Worm (Caenorhabditis elegans) whole organism, young adult: ENCODE measurements around the gene F20G2.5.
A peak's percentile ranks its signal among the peaks of the same experiment; 100 is the strongest.

Experiments used
- F10E7.11 ChIP-seq: sonication (generic microtip); optimal IDR thresholded peaks from 2 replicates; lab custom pipeline; 2017; ENCODE audit warnings: mild to moderate bottlenecking, missing genetic modification characterization, moderate library complexity, missing compliant biosample characterization
- F22D6.2 ChIP-seq: sonication (generic microtip); optimal IDR thresholded peaks from 2 replicates; lab custom pipeline; 2016; ENCODE audit warnings: mild to moderate bottlenecking, missing genetic modification characterization, missing compliant biosample characterization
- F33H1.4 ChIP-seq: fragments of 200-800 bp; sonication (Bioruptor generic); IDR thresholded peaks from 2 replicates; pipeline ENCODE4 v1.3.6; 2022; ENCODE audit warnings: missing genetic modification reagents, missing genetic modification characterization, missing compliant biosample characterization
- F37B4.10 ChIP-seq: fragments of 200-800 bp; sonication (Bioruptor generic); IDR thresholded peaks from 2 replicates; pipeline ENCODE4 v1.3.6; 2022; ENCODE audit warnings: missing genetic modification characterization, missing compliant biosample characterization
- F49E8.2 ChIP-seq: sonication (generic microtip); optimal IDR thresholded peaks from 3 replicates; lab custom pipeline; 2017; ENCODE audit warnings: missing genetic modification characterization, mild to moderate bottlenecking, missing compliant biosample characterization, antibody characterized with exemption, moderate library complexity; ENCODE audit not compliant: insufficient read depth
- F52B5.7 ChIP-seq: sonication (generic microtip); optimal IDR thresholded peaks from 2 replicates; lab custom pipeline; 2016; ENCODE audit warnings: mild to moderate bottlenecking, missing genetic modification characterization, missing compliant biosample characterization
- T26A5.8 ChIP-seq: sonication (generic microtip); optimal IDR thresholded peaks from 2 replicates; lab custom pipeline; 2016; ENCODE audit warnings: missing genetic modification characterization, missing compliant biosample characterization
- Y53F4B.3 ChIP-seq: fragments of 200-800 bp; sonication (Bioruptor generic); IDR thresholded peaks from 2 replicates; pipeline ENCODE4 v1.3.6; 2022; ENCODE audit warnings: missing genetic modification reagents, missing genetic modification characterization, missing compliant biosample characterization
- Y53G8AR.9 ChIP-seq: fragments of 200-800 bp; sonication (Bioruptor generic); conservative IDR thresholded peaks from 2 replicates; pipeline ENCODE4 v1.3.6; 2022; ENCODE audit warnings: missing genetic modification reagents, missing genetic modification characterization, missing compliant biosample characterization
- Y56A3A.18 ChIP-seq: fragments of 200-800 bp; sonication (Bioruptor generic); IDR thresholded peaks from 2 replicates; pipeline ENCODE4 v1.3.6; 2022; ENCODE audit warnings: missing genetic modification reagents, missing genetic modification characterization, missing compliant biosample characterization
- Y67H2A.10 ChIP-seq: fragments of 200-800 bp; sonication (Bioruptor generic); conservative IDR thresholded peaks from 2 replicates; pipeline ENCODE4 v1.3.6; 2022; ENCODE audit warnings: missing genetic modification reagents, missing genetic modification characterization, missing compliant biosample characterization
- Y79H2A.3 ChIP-seq: fragments of 200-800 bp; sonication (Bioruptor generic); conservative IDR thresholded peaks from 2 replicates; pipeline ENCODE4 v1.3.6; 2022; ENCODE audit warnings: missing genetic modification reagents, missing genetic modification characterization, missing compliant biosample characterization
- ZK185.1 ChIP-seq: sonication (generic microtip); optimal IDR thresholded peaks from 2 replicates; lab custom pipeline; 2016; ENCODE audit warnings: mild to moderate bottlenecking, missing genetic modification characterization, missing compliant biosample characterization; ENCODE audit not compliant: poor library complexity, severe bottlenecking
- attf-5 ChIP-seq: fragments of 200-800 bp; sonication (Bioruptor generic); optimal IDR thresholded peaks from 2 replicates; lab custom pipeline; 2018; ENCODE audit warnings: mild to moderate bottlenecking, missing genetic modification characterization, missing compliant biosample characterization
- attf-6 ChIP-seq: fragments of 200-800 bp; sonication (Bioruptor generic); IDR thresholded peaks from 2 replicates; pipeline ENCODE4 v1.3.6; 2022; ENCODE audit warnings: missing genetic modification reagents, missing genetic modification characterization, missing compliant biosample characterization
- cebp-2 ChIP-seq: fragments of 200-800 bp; sonication (Bioruptor generic); IDR thresholded peaks from 2 replicates; pipeline ENCODE4 v1.3.6; 2022; ENCODE audit warnings: missing genetic modification characterization, missing compliant biosample characterization
- dox-1 ChIP-seq: fragments of 200-800 bp; sonication (Bioruptor generic); IDR thresholded peaks from 2 replicates; pipeline ENCODE4 v1.3.6; 2022; ENCODE audit warnings: missing genetic modification reagents, missing genetic modification characterization, missing compliant biosample characterization
- egl-44 ChIP-seq: fragments of 200-800 bp; sonication (Bioruptor generic); IDR thresholded peaks from 2 replicates; pipeline ENCODE4 v1.3.6; 2022; ENCODE audit warnings: missing genetic modification reagents, missing genetic modification characterization, missing compliant biosample characterization
- ets-4 ChIP-seq: fragments of 200-800 bp; sonication (Bioruptor generic); optimal IDR thresholded peaks from 2 replicates; lab custom pipeline; 2018; ENCODE audit warnings: mild to moderate bottlenecking, missing genetic modification characterization, missing compliant biosample characterization
- fkh-3 ChIP-seq: sonication (generic microtip); optimal IDR thresholded peaks from 2 replicates; lab custom pipeline; 2016; ENCODE audit warnings: mild to moderate bottlenecking, missing genetic modification characterization, missing compliant biosample characterization
- hmg-1.2 ChIP-seq: fragments of 200-800 bp; sonication (Bioruptor generic); IDR thresholded peaks from 2 replicates; pipeline ENCODE4 v1.3.6; 2022; ENCODE audit warnings: missing genetic modification reagents, missing genetic modification characterization, missing compliant biosample characterization
- hrde-1 ChIP-seq: sonication (generic microtip); optimal IDR thresholded peaks from 2 replicates; lab custom pipeline; 2016; ENCODE audit warnings: missing genetic modification characterization, mild to moderate bottlenecking, missing compliant biosample characterization, moderate library complexity, missing genotype, missing genetic modification reagents, borderline replicate concordance
- hsf-1 ChIP-seq: fragments of 200-800 bp; sonication (Bioruptor generic); IDR thresholded peaks from 2 replicates; pipeline ENCODE4 v1.3.6; 2022; ENCODE audit warnings: missing genetic modification reagents, missing genetic modification characterization, missing compliant biosample characterization
- lag-1 ChIP-seq: fragments of 200-800 bp; sonication (Bioruptor generic); IDR thresholded peaks from 2 replicates; pipeline ENCODE4 v1.3.6; 2022; ENCODE audit warnings: missing genetic modification reagents, missing genetic modification characterization, missing compliant biosample characterization
- let-607 ChIP-seq, 2 experiments: fragments of 200-800 bp in 1 of 2; sonication (Bioruptor generic) in 1 of 2; sonication (generic microtip) in 1 of 2; optimal IDR thresholded peaks; 2 replicates each; lab custom pipeline; 2016 to 2018; ENCODE audit warnings: mild to moderate bottlenecking in 2 of 2, missing compliant biosample characterization in 2 of 2, missing genetic modification characterization in 2 of 2, moderate library complexity in 2 of 2, missing genotype in 1 of 2
- lir-1 ChIP-seq: fragments of 200-800 bp; sonication (Bioruptor generic); conservative IDR thresholded peaks from 2 replicates; pipeline ENCODE4 v1.3.6; 2022; ENCODE audit warnings: missing genetic modification reagents, missing genetic modification characterization, missing compliant biosample characterization
- lsl-1 ChIP-seq: fragments of 200-800 bp; sonication (Bioruptor generic); optimal IDR thresholded peaks from 2 replicates; lab custom pipeline; 2018; ENCODE audit warnings: mild to moderate bottlenecking, missing genetic modification characterization, moderate library complexity, missing compliant biosample characterization
- madf-10 ChIP-seq: sonication (generic microtip); optimal IDR thresholded peaks from 2 replicates; lab custom pipeline; 2016; ENCODE audit warnings: mild to moderate bottlenecking, missing genetic modification characterization, missing compliant biosample characterization
- madf-6 ChIP-seq: fragments of 200-800 bp; sonication (Bioruptor generic); IDR thresholded peaks from 2 replicates; pipeline ENCODE4 v1.3.6; 2022; ENCODE audit warnings: missing genetic modification reagents, missing genetic modification characterization, missing compliant biosample characterization
- madf-8 ChIP-seq: fragments of 200-800 bp; sonication (Bioruptor generic); conservative IDR thresholded peaks from 2 replicates; pipeline ENCODE4 v1.3.6; 2022; ENCODE audit warnings: missing genetic modification reagents, missing genetic modification characterization, missing compliant biosample characterization
- mes-4 ChIP-seq: sonication (generic microtip); optimal IDR thresholded peaks from 2 replicates; lab custom pipeline; 2016; ENCODE audit warnings: missing genotype, missing genetic modification characterization, missing compliant biosample characterization
- mxl-1 ChIP-seq: sonication (generic microtip); optimal IDR thresholded peaks from 2 replicates; lab custom pipeline; 2016; ENCODE audit warnings: missing genetic modification characterization, missing compliant biosample characterization
- nfya-2 ChIP-seq: fragments of 200-800 bp; sonication (Bioruptor generic); IDR thresholded peaks from 2 replicates; pipeline ENCODE4 v1.3.6; 2022; ENCODE audit warnings: missing genetic modification reagents, missing genetic modification characterization, missing compliant biosample characterization
- nhr-80 ChIP-seq: sonication (generic microtip); optimal IDR thresholded peaks from 2 replicates; lab custom pipeline; 2016; ENCODE audit warnings: missing genetic modification characterization, missing compliant biosample characterization
- nhr-90 ChIP-seq: sonication (generic microtip); optimal IDR thresholded peaks from 2 replicates; lab custom pipeline; 2016; ENCODE audit warnings: missing genotype, mild to moderate bottlenecking, missing genetic modification characterization, missing compliant biosample characterization
- pha-4 ChIP-seq: fragments of 150-350 bp; sonication (generic microtip); optimal IDR thresholded peaks from 2 replicates; lab custom pipeline; 2014; ENCODE audit warnings: missing biosample characterization, missing genetic modification reagents, missing genetic modification characterization
- snpc-3.4 ChIP-seq: sonication (generic microtip); optimal IDR thresholded peaks from 2 replicates; lab custom pipeline; 2017; ENCODE audit warnings: missing genetic modification characterization, mild to moderate bottlenecking, missing compliant biosample characterization, antibody characterized with exemption, moderate library complexity, missing genotype, missing genetic modification reagents
- snpc-4 ChIP-seq, 5 experiments: fragments of 150-350 bp in 1 of 5; sonication (generic microtip) in 4 of 5; optimal IDR thresholded peaks; 2 replicates each; lab custom pipeline; 2014 to 2018; ENCODE audit warnings: missing genetic modification characterization in 5 of 5, missing biosample characterization in 3 of 5, antibody characterized with exemption in 2 of 5, mild to moderate bottlenecking in 2 of 5, missing compliant biosample characterization in 2 of 5, missing genotype in 2 of 5, moderate library complexity in 2 of 5, missing genetic modification reagents in 1 of 5
- tlf-1 ChIP-seq: fragments of 200-800 bp; sonication (Bioruptor generic); optimal IDR thresholded peaks from 2 replicates; lab custom pipeline; 2018; ENCODE audit warnings: mild to moderate bottlenecking, missing genetic modification characterization, missing compliant biosample characterization
- unc-62 ChIP-seq: fragments of 150-350 bp; optimal IDR thresholded peaks from 2 replicates; lab custom pipeline; 2014; ENCODE audit warnings: missing biosample characterization, missing genetic modification reagents, missing genetic modification characterization
- xnd-1 ChIP-seq: sonication (generic microtip); optimal IDR thresholded peaks from 2 replicates; lab custom pipeline; 2016; ENCODE audit warnings: missing genotype, missing genetic modification reagents, missing genetic modification characterization, missing compliant biosample characterization
- zfh-2 ChIP-seq: fragments of 200-800 bp; sonication (Bioruptor generic); conservative IDR thresholded peaks from 2 replicates; pipeline ENCODE4 v1.3.6; 2022; ENCODE audit warnings: missing genetic modification reagents, missing genetic modification characterization, missing compliant biosample characterization

Gene F20G2.5

ce11 chrV:13782190-13782589 lies 10.9 kb downstream of the F20G2.5 start, which contains the start of gene decr-1.1:
decr-1.1 (plus strand) TSS chrV:13782399.
- TF ChIP-seq dox-1 (GFP tag; lab: Robert Waterston, UW) (0 out of 2 replicates have a peak, but pooled peaks have one; percentile 18), fkh-3 (tag; lab: Kevin White, UChicago) (no peak), hmg-1.2 (GFP tag; lab: Robert Waterston, UW) (no peak), nhr-80 (tag; lab: Kevin White, UChicago) (peak; percentile 30), cebp-2 (GFP tag; lab: Robert Waterston, UW) (no peak), lsl-1 (GFP tag; lab: Kevin White, UChicago) (no peak), lir-1 (GFP tag; lab: Robert Waterston, UW) (no peak), ZK185.1 (peak; percentile 25)
- TF ChIP-seq, all 124 proteins: peak for 3

DNA sequence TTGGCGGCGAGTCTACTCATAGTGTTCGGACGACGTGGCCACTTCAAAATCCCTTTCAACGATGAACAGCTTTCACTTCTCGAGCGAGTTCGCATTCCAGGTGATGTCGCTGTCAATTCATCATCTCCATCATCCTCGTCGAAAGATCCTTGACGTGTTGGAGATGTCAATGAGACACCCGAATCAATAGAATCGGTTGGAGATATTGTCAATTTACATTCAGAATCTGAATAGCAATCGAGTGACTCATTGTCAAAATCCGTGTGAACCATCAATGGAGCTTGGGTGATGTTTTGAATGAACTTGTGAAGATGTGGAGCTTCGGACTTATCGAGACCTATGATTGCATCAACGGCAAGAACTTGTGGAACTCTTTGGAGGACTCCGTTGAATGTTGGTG lies 14.5 kb downstream of the F20G2.5 start:
- TF ChIP-seq Y53F4B.3: no peak
- TF ChIP-seq mxl-1 (tag; lab: Kevin White, UChicago): no peak
- no peak for TF ChIP-seq Y79H2A.3 (GFP tag; lab: Robert Waterston, UW)
- TF ChIP-seq Y53G8AR.9 (GFP tag; lab: Robert Waterston, UW): no peak
- TF ChIP-seq nhr-90 (tag; lab: Kevin White, UChicago): no peak
- TF ChIP-seq T26A5.8 (tag; lab: Kevin White, UChicago): no peak
- no peak for TF ChIP-seq F22D6.2
- TF ChIP-seq Y56A3A.18 (GFP tag; lab: Robert Waterston, UW): no peak
- no peak for TF ChIP-seq hsf-1 (GFP tag; lab: Robert Waterston, UW)
- no peak for TF ChIP-seq madf-6 (GFP tag; lab: Robert Waterston, UW)

DNA sequence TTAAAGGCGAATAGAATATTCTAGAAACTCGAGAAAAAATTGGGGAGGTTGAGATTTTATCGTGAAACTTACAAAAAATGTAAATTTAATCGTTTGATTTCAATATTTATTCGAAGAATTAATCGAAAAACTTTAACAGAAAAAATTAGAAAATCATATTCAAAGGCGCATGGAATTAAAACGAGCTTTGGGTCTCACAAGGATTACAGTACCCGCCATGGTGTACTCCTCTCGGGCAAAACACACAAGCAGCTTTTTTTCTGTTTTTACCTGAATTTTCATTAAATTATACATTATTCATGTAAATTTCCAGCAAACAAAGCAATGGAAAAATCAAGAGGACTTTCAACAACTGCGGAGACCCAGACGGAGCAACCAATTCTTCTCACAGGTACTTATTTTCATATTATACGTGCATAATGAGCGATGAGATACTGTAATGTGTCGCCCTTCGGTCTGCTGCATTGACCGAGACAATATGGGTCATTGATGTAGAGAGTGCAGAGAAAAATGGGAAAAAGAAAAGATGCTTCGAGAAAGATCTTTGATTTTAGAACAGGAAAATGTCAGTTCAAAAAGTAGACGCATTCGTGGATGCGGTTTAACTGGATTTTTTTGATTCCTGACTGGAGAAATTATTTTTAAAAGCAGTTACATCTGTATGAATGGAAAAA lies 16.1 kb downstream of the F20G2.5 start, which contains the start of the genes F53C11.4 and F53C11.5:
TSS of gene F53C11.4 (minus strand) at position 128 of the 674 bp plus-strand sequence.
TSS of gene F53C11.5 (plus strand) at position 325 of the 674 bp plus-strand sequence.
- TF ChIP-seq egl-44 (GFP tag; lab: Robert Waterston, UW) (no peak), pha-4 (tag; lab: Kevin White, UChicago) (peak; percentile 75), F52B5.7 (tag; lab: Kevin White, UChicago) (no peak), F22D6.2 (no peak), madf-10 (no peak), attf-5 (peak; percentile 13), unc-62 (GFP tag; lab: Kevin White, UChicago) (no peak), zfh-2 (GFP tag; lab: Robert Waterston, UW) (no peak), snpc-3.4 (tag; lab: Kevin White, UChicago) (peak; percentile 27), madf-8 (GFP tag; lab: Robert Waterston, UW) (peak; percentile 59), mxl-1 (tag; lab: Kevin White, UChicago) (no peak), snpc-4 (GFP tag; optimal IDR thresholded peaks at IDR 0.05; lab: Kevin White, UChicago) (peak; percentile 20), snpc-4 (tag; optimal IDR thresholded peaks at IDR 0.05; lab: Kevin White, UChicago) (peak in 2 of 4 experiments; percentile 18 to 42), F33H1.4 (GFP tag; lab: Robert Waterston, UW) (peak; percentile 89), hrde-1 (tag; lab: Kevin White, UChicago) (no peak), hmg-1.2 (GFP tag; lab: Robert Waterston, UW) (peak; percentile 35; the same call in 1 of the 2 replicates), xnd-1 (tag; lab: Kevin White, UChicago) (peak; percentile 54), nhr-80 (tag; lab: Kevin White, UChicago) (peak; percentile 33), mes-4 (no peak), lag-1 (GFP tag; lab: Robert Waterston, UW) (no peak), F37B4.10 (GFP tag; lab: Robert Waterston, UW) (no peak), F10E7.11 (tag; lab: Kevin White, UChicago) (no peak), tlf-1 (GFP tag; lab: Kevin White, UChicago) (peak; percentile 28), lsl-1 (GFP tag; lab: Kevin White, UChicago) (peak; percentile 88), let-607 (tag; optimal IDR thresholded peaks at IDR 0.05; lab: Kevin White, UChicago) (no peak), attf-6 (GFP tag; lab: Robert Waterston, UW) (no peak), F49E8.2 (tag; lab: Kevin White, UChicago) (no peak), hsf-1 (GFP tag; lab: Robert Waterston, UW) (peak; percentile 76), dox-1 (GFP tag; lab: Robert Waterston, UW) (peak; percentile 53; the same call in 1 of the 2 replicates), Y67H2A.10 (GFP tag; lab: Robert Waterston, UW) (no peak), nfya-2 (GFP tag; lab: Robert Waterston, UW) (no peak), ets-4 (GFP tag; lab: Kevin White, UChicago) (no peak)
